Worm (Caenorhabditis elegans) whole organism, L4/young adult: ENCODE data around the gene mfsd-12.

Experiments used
- W03F9.2 ChIP-seq: fragments of 150-350 bp; optimal IDR thresholded peaks from 2 replicates; lab custom pipeline; 2014; ENCODE audit warnings: missing biosample characterization, missing genetic modification characterization
- dao-5 ChIP-seq: sonication (generic microtip); optimal IDR thresholded peaks from 2 replicates; lab custom pipeline; 2016; ENCODE audit warnings: missing genotype, missing genetic modification characterization, moderate library complexity, missing compliant biosample characterization
- him-1 ChIP-seq: sonication (generic microtip); optimal IDR thresholded peaks from 2 replicates; lab custom pipeline; 2016; ENCODE audit warnings: missing genotype, missing genetic modification reagents, missing genetic modification characterization, missing compliant biosample characterization

The mfsd-12 gene

ce11 chrX:4678029-4678428, 10.1 kb downstream of the mfsd-12 start, which contains the start of gene flp-11:
TSS of gene flp-11 (minus strand) at chrX:4678129.
- TF ChIP-seq him-1 (tag; lab: Kevin White, UChicago): no peak
- no peak for TF ChIP-seq dao-5 (tag; lab: Kevin White, UChicago)
- TF ChIP-seq W03F9.2 (tag; lab: Kevin White, UChicago): no peak

- TF ChIP-seq dao-5 (tag; lab: Kevin White, UChicago) (no peak), him-1 (tag; lab: Kevin White, UChicago) (no peak), W03F9.2 (tag; lab: Kevin White, UChicago) (no peak)
Measured at ce11 chrX:4682616-4683015, 14.7 kb downstream of the mfsd-12 start, which contains the start of gene K02G10.15. TSS of gene K02G10.15 (minus strand) at chrX:4682716.

ce11 chrX:4685579-4685978, 17.7 kb downstream of the mfsd-12 start:
- no peak for TF ChIP-seq him-1 (tag; lab: Kevin White, UChicago)
- no peak for TF ChIP-seq W03F9.2 (tag; lab: Kevin White, UChicago)
- no peak for TF ChIP-seq dao-5 (tag; lab: Kevin White, UChicago)

ce11 chrX:4691148-4691773, 23.4 kb downstream of the mfsd-12 start, which contains the start of gene K02G10.5:
TSS of gene K02G10.5 (minus strand) at chrX:4691198.
- no peak for TF ChIP-seq W03F9.2 (tag; lab: Kevin White, UChicago)
- TF ChIP-seq dao-5 (tag; lab: Kevin White, UChicago): no peak
- no peak for TF ChIP-seq him-1 (tag; lab: Kevin White, UChicago)

- no peak for TF ChIP-seq W03F9.2 (tag; lab: Kevin White, UChicago)
- TF ChIP-seq dao-5 (tag; lab: Kevin White, UChicago): no peak
- TF ChIP-seq him-1 (tag; lab: Kevin White, UChicago): no peak
Measured at ce11 chrX:4694611-4695370, 26.9 kb downstream of the mfsd-12 start.

ce11 chrX:4698271-4698670, 30.4 kb downstream of the mfsd-12 start:
- TF ChIP-seq W03F9.2 (tag; lab: Kevin White, UChicago) (no peak), him-1 (tag; lab: Kevin White, UChicago) (no peak), dao-5 (tag; lab: Kevin White, UChicago) (no peak)

ce11 chrX:4699411-4700050, 31.6 kb downstream of the mfsd-12 start, which contains the start of gene hyl-2:
TSS of gene hyl-2 (minus strand) at chrX:4699461.
- no peak for TF ChIP-seq W03F9.2 (tag; lab: Kevin White, UChicago)
- TF ChIP-seq him-1 (tag; lab: Kevin White, UChicago): no peak
- no peak for TF ChIP-seq dao-5 (tag; lab: Kevin White, UChicago)

- TF ChIP-seq him-1 (tag; lab: Kevin White, UChicago) (no peak), W03F9.2 (tag; lab: Kevin White, UChicago) (no peak), dao-5 (tag; lab: Kevin White, UChicago) (no peak)
Measured at ce11 chrX:4700083-4700482, 32.2 kb downstream of the mfsd-12 start.

- TF ChIP-seq him-1 (tag; lab: Kevin White, UChicago) (no peak), dao-5 (tag; lab: Kevin White, UChicago) (no peak), W03F9.2 (tag; lab: Kevin White, UChicago) (no peak)
Measured at ce11 chrX:4704877-4705276, 37.0 kb downstream of the mfsd-12 start, which contains the start of gene aqp-8. TSS of gene aqp-8 (minus strand) at chrX:4704977.

ce11 chrX:4705666-4706065, 37.8 kb downstream of the mfsd-12 start:
- no peak for TF ChIP-seq him-1 (tag; lab: Kevin White, UChicago)
- no peak for TF ChIP-seq dao-5 (tag; lab: Kevin White, UChicago)
- TF ChIP-seq W03F9.2 (tag; lab: Kevin White, UChicago): no peak

ce11 chrX:4706755-4707226, 38.9 kb downstream of the mfsd-12 start, which contains the start of gene dhhc-10:
TSS of gene dhhc-10 (plus strand) at chrX:4707176.
- no peak for TF ChIP-seq him-1 (tag; lab: Kevin White, UChicago)
- peak; percentile 11 for TF ChIP-seq W03F9.2 (tag; lab: Kevin White, UChicago)

ce11 chrX:4711698-4712329, 43.9 kb downstream of the mfsd-12 start, which contains the start of the genes dnj-14 and glit-1:
TSS of gene dnj-14 (minus strand) at chrX:4711748.
TSS of gene glit-1 (plus strand) at chrX:4712279.
- TF ChIP-seq him-1 (tag; lab: Kevin White, UChicago) (peak; percentile 74), W03F9.2 (tag; lab: Kevin White, UChicago) (peak; percentile 73), dao-5 (tag; lab: Kevin White, UChicago) (peak; percentile 19)
